Fruit fly (Drosophila melanogaster) whole organism, embryonic: ENCODE results near the gene Nt5b.

Experiments used
- Abd-B ChIP-seq: fragments of 200-800 bp; sonication (Bioruptor generic); optimal IDR thresholded peaks from 2 replicates; lab custom pipeline; 2018; ENCODE audit warnings: missing biosample characterization, mild to moderate bottlenecking, missing genetic modification characterization, moderate library complexity
- Adf1 ChIP-seq: fragments of 200-800 bp; sonication (Bioruptor generic); IDR thresholded peaks from 2 replicates; pipeline ENCODE4 v1.3.6; 2022; ENCODE audit warnings: missing biosample characterization, missing genetic modification characterization
- Atf6 ChIP-seq: fragments of 200-800 bp; sonication (Bioruptor generic); IDR thresholded peaks from 2 replicates; pipeline ENCODE4 v1.3.6; 2022; ENCODE audit warnings: missing biosample characterization, missing genetic modification characterization
- CG10147 ChIP-seq: fragments of 200-800 bp; sonication (Bioruptor generic); optimal IDR thresholded peaks from 2 replicates; lab custom pipeline; 2019; ENCODE audit warnings: missing biosample characterization, mild to moderate bottlenecking, missing genetic modification characterization, moderate library complexity
- CG10366 ChIP-seq: fragments of 200-800 bp; sonication (Bioruptor generic); IDR thresholded peaks from 2 replicates; pipeline ENCODE4 v1.3.6; 2022; ENCODE audit warnings: missing biosample characterization, missing genetic modification characterization
- CG10654 ChIP-seq: fragments of 200-800 bp; sonication (Bioruptor generic); optimal IDR thresholded peaks from 2 replicates; lab custom pipeline; 2016; ENCODE audit warnings: missing biosample characterization, missing genetic modification characterization
- CG11398 ChIP-seq: fragments of 200-800 bp; sonication (Bioruptor generic); optimal IDR thresholded peaks from 2 replicates; lab custom pipeline; 2016; ENCODE audit warnings: missing biosample characterization, missing genetic modification characterization
- CG1233 ChIP-seq: fragments of 200-800 bp; sonication (Bioruptor generic); optimal IDR thresholded peaks from 4 replicates; lab custom pipeline; 2018; ENCODE audit warnings: missing biosample characterization, mild to moderate bottlenecking, missing genetic modification characterization
- CG12744 ChIP-seq: fragments of 200-800 bp; sonication (Bioruptor generic); optimal IDR thresholded peaks from 2 replicates; lab custom pipeline; 2016; ENCODE audit warnings: missing biosample characterization, missing genetic modification characterization
- CG12769 ChIP-seq: fragments of 200-800 bp; sonication (Bioruptor generic); optimal IDR thresholded peaks from 2 replicates; lab custom pipeline; 2019; ENCODE audit warnings: missing biosample characterization, mild to moderate bottlenecking, missing genetic modification characterization, moderate library complexity
- CG15601 ChIP-seq: fragments of 200-800 bp; sonication (Bioruptor generic); optimal IDR thresholded peaks from 3 replicates; lab custom pipeline; 2019; ENCODE audit warnings: missing biosample characterization, mild to moderate bottlenecking, missing genetic modification characterization, moderate library complexity
- CG15696 ChIP-seq: fragments of 200-800 bp; sonication (Bioruptor generic); optimal IDR thresholded peaks from 2 replicates; lab custom pipeline; 2019; ENCODE audit warnings: missing biosample characterization, mild to moderate bottlenecking, missing genetic modification characterization, moderate library complexity
- CG1603 ChIP-seq: fragments of 200-800 bp; sonication (Bioruptor generic); optimal IDR thresholded peaks from 2 replicates; lab custom pipeline; 2019; ENCODE audit warnings: missing biosample characterization, mild to moderate bottlenecking, missing genetic modification characterization, moderate library complexity
- CG16863 ChIP-seq: fragments of 200-800 bp; sonication (Bioruptor generic); optimal IDR thresholded peaks from 3 replicates; lab custom pipeline; 2016; ENCODE audit warnings: missing biosample characterization, missing genetic modification characterization
- CG18011 ChIP-seq: fragments of 200-800 bp; sonication (Bioruptor generic); optimal IDR thresholded peaks from 2 replicates; lab custom pipeline; 2017; ENCODE audit warnings: missing biosample characterization, missing genetic modification characterization, mild to moderate bottlenecking, moderate library complexity, missing genotype
- CG2678 ChIP-seq: fragments of 200-800 bp; sonication (Bioruptor generic); optimal IDR thresholded peaks from 3 replicates; lab custom pipeline; 2019; ENCODE audit warnings: missing biosample characterization, mild to moderate bottlenecking, missing genetic modification characterization, moderate library complexity
- CG2889 ChIP-seq: fragments of 200-800 bp; sonication (Bioruptor generic); IDR thresholded peaks from 3 replicates; pipeline ENCODE4 v1.3.6; 2022; ENCODE audit warnings: missing biosample characterization, missing genetic modification characterization
- CG32532 ChIP-seq: fragments of 200-800 bp; sonication (Bioruptor generic); IDR thresholded peaks from 2 replicates; pipeline ENCODE4 v1.3.6; 2022; ENCODE audit warnings: missing biosample characterization, missing genetic modification characterization
- CG34224 ChIP-seq: fragments of 200-800 bp; sonication (Bioruptor generic); IDR thresholded peaks from 3 replicates; pipeline ENCODE4 v1.3.6; 2022; ENCODE audit warnings: missing biosample characterization, missing genetic modification characterization; ENCODE audit not compliant: partially characterized antibody
- CG42726 ChIP-seq: fragments of 200-800 bp; sonication (Bioruptor generic); IDR thresholded peaks from 2 replicates; pipeline ENCODE4 v1.3.6; 2022; ENCODE audit warnings: missing biosample characterization, missing genetic modification characterization; ENCODE audit not compliant: partially characterized antibody
- CG7745 ChIP-seq: fragments of 200-800 bp; sonication (Bioruptor generic); optimal IDR thresholded peaks from 2 replicates; lab custom pipeline; 2018; ENCODE audit warnings: missing biosample characterization, mild to moderate bottlenecking, missing genetic modification characterization, moderate library complexity
- Gsc ChIP-seq: fragments of 200-800 bp; sonication (Bioruptor generic); IDR thresholded peaks from 2 replicates; pipeline ENCODE4 v1.3.6; 2022; ENCODE audit warnings: missing biosample characterization, missing genetic modification characterization
- Hand ChIP-seq: fragments of 200-800 bp; sonication (Bioruptor generic); optimal IDR thresholded peaks from 2 replicates; lab custom pipeline; 2017; ENCODE audit warnings: mild to moderate bottlenecking, missing biosample characterization, missing genetic modification reagents, missing genetic modification characterization
- Hsf ChIP-seq: fragments of 200-800 bp; sonication (Bioruptor generic); optimal IDR thresholded peaks from 3 replicates; lab custom pipeline; 2016; ENCODE audit warnings: missing biosample characterization, missing genetic modification characterization
- Kr ChIP-seq: fragments of 200-800 bp; sonication (Bioruptor generic); optimal IDR thresholded peaks from 2 replicates; lab custom pipeline; 2017; ENCODE audit warnings: missing biosample characterization, mild to moderate bottlenecking, missing genetic modification characterization
- MBD-R2 ChIP-seq: fragments of 200-800 bp; sonication (Bioruptor generic); IDR thresholded peaks from 2 replicates; pipeline ENCODE4 v1.3.6; 2022; ENCODE audit warnings: missing biosample characterization, missing genetic modification characterization
- Max ChIP-seq: fragments of 200-800 bp; sonication (Bioruptor generic); optimal IDR thresholded peaks from 2 replicates; lab custom pipeline; 2016; ENCODE audit warnings: missing biosample characterization, mild to moderate bottlenecking, missing genetic modification characterization
- NFAT ChIP-seq: fragments of 200-800 bp; sonication (Bioruptor generic); IDR thresholded peaks from 2 replicates; pipeline ENCODE4 v1.3.6; 2022; ENCODE audit warnings: missing biosample characterization, missing genetic modification characterization
- Nf-YA ChIP-seq: fragments of 200-800 bp; sonication (Bioruptor generic); IDR thresholded peaks from 2 replicates; pipeline ENCODE4 v1.3.6; 2022; ENCODE audit warnings: missing biosample characterization, missing genetic modification characterization
- Nf-YC ChIP-seq: fragments of 200-800 bp; optimal IDR thresholded peaks from 3 replicates; lab custom pipeline; 2019; ENCODE audit warnings: missing biosample characterization, mild to moderate bottlenecking, missing genetic modification characterization, moderate library complexity
- Opbp ChIP-seq: fragments of 200-800 bp; sonication (Bioruptor generic); IDR thresholded peaks from 3 replicates; pipeline ENCODE4 v1.3.6; 2022; ENCODE audit warnings: missing biosample characterization, missing genetic modification characterization; ENCODE audit not compliant: partially characterized antibody
- Spps ChIP-seq: fragments of 200-800 bp; sonication (Bioruptor generic); optimal IDR thresholded peaks from 2 replicates; lab custom pipeline; 2018; ENCODE audit warnings: missing biosample characterization, mild to moderate bottlenecking, missing genetic modification characterization
- YL-1 ChIP-seq: fragments of 200-800 bp; sonication (Bioruptor generic); optimal IDR thresholded peaks from 3 replicates; lab custom pipeline; 2017; ENCODE audit warnings: missing biosample characterization, mild to moderate bottlenecking, missing genetic modification characterization
- amos ChIP-seq: fragments of 200-800 bp; sonication (Bioruptor generic); IDR thresholded peaks from 2 replicates; pipeline ENCODE4 v1.3.6; 2022; ENCODE audit warnings: missing biosample characterization, missing genetic modification characterization; ENCODE audit not compliant: partially characterized antibody
- az2 ChIP-seq: fragments of 200-800 bp; sonication (Bioruptor generic); optimal IDR thresholded peaks from 3 replicates; lab custom pipeline; 2016; ENCODE audit warnings: missing biosample characterization, missing genetic modification characterization
- bigmax ChIP-seq: fragments of 200-800 bp; sonication (Bioruptor generic); optimal IDR thresholded peaks from 2 replicates; lab custom pipeline; 2018; ENCODE audit warnings: missing biosample characterization, mild to moderate bottlenecking, missing genetic modification characterization
- dati ChIP-seq: fragments of 200-800 bp; sonication (Bioruptor generic); IDR thresholded peaks from 2 replicates; pipeline ENCODE4 v1.3.6; 2022; ENCODE audit warnings: missing biosample characterization, missing genetic modification characterization
- ftz-f1 ChIP-seq: fragments of 200-800 bp; sonication (Bioruptor generic); optimal IDR thresholded peaks from 2 replicates; lab custom pipeline; 2016; ENCODE audit warnings: missing biosample characterization, missing genetic modification characterization
- gro ChIP-seq: fragments of 200-800 bp; sonication (Bioruptor generic); optimal IDR thresholded peaks from 2 replicates; lab custom pipeline; 2016; ENCODE audit warnings: missing biosample characterization, missing genetic modification characterization
- kay ChIP-seq: fragments of 200-800 bp; sonication (Bioruptor generic); optimal IDR thresholded peaks from 2 replicates; lab custom pipeline; 2016; ENCODE audit warnings: missing biosample characterization, missing genetic modification characterization
- kni ChIP-seq: fragments of 200-800 bp; sonication (Bioruptor generic); optimal IDR thresholded peaks from 3 replicates; lab custom pipeline; 2017; ENCODE audit warnings: mild to moderate bottlenecking, missing biosample characterization, missing genetic modification reagents, missing genetic modification characterization
- lbe ChIP-seq: fragments of 200-800 bp; sonication (Bioruptor generic); optimal IDR thresholded peaks from 2 replicates; lab custom pipeline; 2016; ENCODE audit warnings: missing biosample characterization, mild to moderate bottlenecking, missing genetic modification characterization
- nom ChIP-seq: fragments of 200-800 bp; sonication (Bioruptor generic); optimal IDR thresholded peaks from 2 replicates; lab custom pipeline; 2017; ENCODE audit warnings: missing biosample characterization, missing genetic modification characterization, mild to moderate bottlenecking, moderate library complexity, missing genetic modification reagents
- odd ChIP-seq: fragments of 200-800 bp; sonication (Bioruptor generic); optimal IDR thresholded peaks from 2 replicates; lab custom pipeline; 2017; ENCODE audit warnings: missing biosample characterization, mild to moderate bottlenecking, missing genetic modification characterization
- row ChIP-seq: fragments of 200-800 bp; sonication (Bioruptor generic); IDR thresholded peaks from 3 replicates; pipeline ENCODE4 v1.3.6; 2022; ENCODE audit warnings: missing biosample characterization, missing genetic modification characterization
- shn ChIP-seq: fragments of 200-800 bp; sonication (Bioruptor generic); optimal IDR thresholded peaks from 3 replicates; lab custom pipeline; 2016; ENCODE audit warnings: missing biosample characterization, missing genetic modification characterization
- trem ChIP-seq: fragments of 200-800 bp; optimal IDR thresholded peaks from 3 replicates; lab custom pipeline; 2019; ENCODE audit warnings: missing biosample characterization, mild to moderate bottlenecking, missing genetic modification characterization, moderate library complexity
- wek ChIP-seq: fragments of 200-800 bp; sonication (Bioruptor generic); optimal IDR thresholded peaks from 3 replicates; lab custom pipeline; 2018; ENCODE audit warnings: missing biosample characterization, mild to moderate bottlenecking, missing genetic modification characterization, moderate library complexity
- z ChIP-seq: fragments of 200-800 bp; sonication (Bioruptor generic); IDR thresholded peaks from 3 replicates; pipeline ENCODE4 v1.3.6; 2022; ENCODE audit warnings: missing biosample characterization, missing genetic modification characterization
- zfh2 ChIP-seq: fragments of 200-800 bp; sonication (Bioruptor generic); optimal IDR thresholded peaks from 2 replicates; lab custom pipeline; 2016; ENCODE audit warnings: missing biosample characterization, missing genetic modification characterization

The Nt5b gene

dm6 chrX:18405567-18406059 lies 4.3 kb downstream of the Nt5b start (continued):
- TF ChIP-seq nom (no peak), kni (GFP tag; lab: Kevin White, UChicago) (no peak), az2 (GFP tag; lab: Kevin White, UChicago) (peak; percentile 73), shn (GFP tag; lab: Kevin White, UChicago) (peak; percentile 2), CG7745 (no peak), bigmax (GFP tag; lab: Kevin White, UChicago) (no peak), CG10366 (GFP tag; lab: Robert Waterston, UW) (peak; percentile 41; the same call in 1 of the 2 replicates), wek (GFP tag; lab: Kevin White, UChicago) (no peak), CG16863 (GFP tag; lab: Kevin White, UChicago) (peak; percentile 3), NFAT (peak; percentile 81), Kr (GFP tag; lab: Kevin White, UChicago) (no peak), CG34224 (GFP tag; lab: Robert Waterston, UW) (no peak), zfh2 (GFP tag; lab: Kevin White, UChicago) (peak; percentile 49), CG10654 (GFP tag; lab: Kevin White, UChicago) (peak; percentile 48), Hsf (peak; percentile 70), Nf-YC (tag; lab: Kevin White, UChicago) (no peak), Atf6 (GFP tag; lab: Robert Waterston, UW) (peak; percentile 64), amos (GFP tag; lab: Robert Waterston, UW) (no peak), CG10147 (GFP tag; lab: Kevin White, UChicago) (peak; percentile 49), Adf1 (no peak), Nf-YA (GFP tag; lab: Robert Waterston, UW) (no peak), CG2889 (0 out of 3 replicates have a peak, but pooled peaks have one; percentile 25), trem (tag; lab: Kevin White, UChicago) (peak; percentile 42), CG2678 (tag; lab: Kevin White, UChicago) (peak; percentile 85), Gsc (GFP tag; lab: Robert Waterston, UW) (no peak; the same call in 1 of the 2 replicates), Abd-B (peak; percentile 69), CG12744 (no peak), MBD-R2 (GFP tag; lab: Robert Waterston, UW) (no peak), ftz-f1 (GFP tag; lab: Kevin White, UChicago) (no peak), Spps (tag; lab: Kevin White, UChicago) (peak; percentile 16), Opbp (GFP tag; lab: Robert Waterston, UW) (no peak), CG15696 (tag; lab: Kevin White, UChicago) (no peak), Max (GFP tag; lab: Kevin White, UChicago) (peak; percentile 52), CG1603 (peak; percentile 56), YL-1 (GFP tag; lab: Kevin White, UChicago) (no peak), row (GFP tag; lab: Robert Waterston, UW) (peak; percentile 60), CG1233 (peak; percentile 40), kay (GFP tag; lab: Kevin White, UChicago) (peak; percentile 22), z (GFP tag; lab: Robert Waterston, UW) (no peak), dati (GFP tag; lab: Robert Waterston, UW) (no peak), CG11398 (no peak), CG42726 (no peak), CG18011 (peak; percentile 22), Hand (GFP tag; lab: Kevin White, UChicago) (no peak), CG12769 (tag; lab: Kevin White, UChicago) (peak; percentile 44), CG32532 (GFP tag; lab: Robert Waterston, UW) (peak; percentile 60; the same call in 1 of the 2 replicates), odd (GFP tag; lab: Kevin White, UChicago) (peak; percentile 61), lbe (GFP tag; lab: Kevin White, UChicago) (no peak), CG15601 (tag; lab: Kevin White, UChicago) (peak; percentile 57), gro (GFP tag; lab: Kevin White, UChicago) (peak; percentile 35)
